Fruit fly (Drosophila melanogaster): ENCODE results near the gene Cad96Ca.

The Cad96Ca gene

dm6 chr3R:25178521-25178920, 29.6 kb downstream of the Cad96Ca start (continued):
- no peak for TF ChIP-seq CG17186 (GFP tag; optimal IDR thresholded peaks at IDR 0.05)
- peak; percentile 25 for TF ChIP-seq psq (GFP tag; optimal IDR thresholded peaks at IDR 0.05)
- no peak for TF ChIP-seq wdn (GFP tag; IDR thresholded peaks at IDR 0.05)
- no peak for TF ChIP-seq toy (GFP tag; IDR thresholded peaks at IDR 0.05)
- no peak for TF ChIP-seq chinmo (GFP tag; IDR thresholded peaks at IDR 0.05; ENCODE audit: partially characterized antibody)
- 0 out of 2 replicates have a peak, but pooled peaks have one; percentile 33 for TF ChIP-seq gt (GFP tag; IDR thresholded peaks at IDR 0.05)
- TF ChIP-seq E2f1 (GFP tag; IDR thresholded peaks at IDR 0.05) = peak; percentile 58
- TF ChIP-seq CG8089 (GFP tag; optimal IDR thresholded peaks at IDR 0.05) = peak; percentile 43
- peak; percentile 90 for TF ChIP-seq CG30431 (GFP tag; optimal IDR thresholded peaks at IDR 0.05)
- TF ChIP-seq gcm (GFP tag; optimal IDR thresholded peaks at IDR 0.05) = peak; percentile 38
- no peak for TF ChIP-seq jumu (GFP tag; optimal IDR thresholded peaks at IDR 0.05)
- TF ChIP-seq sim (GFP tag; IDR thresholded peaks at IDR 0.05) = no peak
- TF ChIP-seq pfk (GFP tag; optimal IDR thresholded peaks at IDR 0.05) = no peak
- peak; percentile 30; the same call in 1 of the 2 replicates for TF ChIP-seq E2f2 (GFP tag; IDR thresholded peaks at IDR 0.05)
- TF ChIP-seq gfzf (GFP tag; optimal IDR thresholded peaks at IDR 0.05) = no peak
- peak; percentile 77; the same call in 2 of the 3 replicates for TF ChIP-seq CG34422 (GFP tag; IDR thresholded peaks at IDR 0.05)
- peak; percentile 72 for TF ChIP-seq CG32767 (GFP tag; IDR thresholded peaks at IDR 0.05)
- TF ChIP-seq Side (GFP tag; optimal IDR thresholded peaks at IDR 0.05) = no peak
- TF ChIP-seq CG7963 (GFP tag; IDR thresholded peaks at IDR 0.05; ENCODE audit: partially characterized antibody) = no peak
- TF ChIP-seq CG32532 (GFP tag; IDR thresholded peaks at IDR 0.05) = no peak
- no peak for TF ChIP-seq Rfx (GFP tag; IDR thresholded peaks at IDR 0.05)
- TF ChIP-seq CG8290 (GFP tag; optimal IDR thresholded peaks at IDR 0.05) = no peak
- peak; percentile 14 to 22 for TF ChIP-seq CG8290 (tag; optimal IDR thresholded peaks at IDR 0.05)
- peak; percentile 46 for TF ChIP-seq CG3065 (GFP tag; optimal IDR thresholded peaks at IDR 0.05)
- TF ChIP-seq CG18599 (GFP tag; optimal IDR thresholded peaks at IDR 0.05) = peak; percentile 35
- no peak; the same call in 2 of the 3 replicates for TF ChIP-seq croc (GFP tag; conservative IDR thresholded peaks at IDR 0.05)
- TF ChIP-seq D (optimal IDR thresholded peaks at IDR 0.05) = no peak
- peak; percentile 57 for TF ChIP-seq D (GFP tag; optimal IDR thresholded peaks at IDR 0.05)
- TF ChIP-seq CG16813 (GFP tag; IDR thresholded peaks at IDR 0.05; ENCODE audit: partially characterized antibody) = peak; percentile 42; the same call in 1 of the 3 replicates
- TF ChIP-seq GATAe (GFP tag; conservative IDR thresholded peaks at IDR 0.05) = no peak
- TF ChIP-seq aop (GFP tag; IDR thresholded peaks at IDR 0.05) = 0 out of 2 replicates have a peak, but pooled peaks have one; percentile 8
- TF ChIP-seq exex (tag; optimal IDR thresholded peaks at IDR 0.05) = no peak
- no peak for TF ChIP-seq CG3726 (GFP tag; IDR thresholded peaks at IDR 0.05)
- 0 out of 2 replicates have a peak, but pooled peaks have one; percentile 7 for TF ChIP-seq peb (GFP tag; IDR thresholded peaks at IDR 0.05)
- no peak for TF ChIP-seq CG9876 (GFP tag; optimal IDR thresholded peaks at IDR 0.05)
- peak; percentile 27 for TF ChIP-seq CG9817 (tag; optimal IDR thresholded peaks at IDR 0.05)
- peak; percentile 5 for TF ChIP-seq CG4424 (GFP tag; optimal IDR thresholded peaks at IDR 0.05)
- peak; percentile 56 for TF ChIP-seq CG3847 (GFP tag; IDR thresholded peaks at IDR 0.05)
- TF ChIP-seq Doc3 (GFP tag; IDR thresholded peaks at IDR 0.05; ENCODE audit: partially characterized antibody) = no peak
- 0 out of 2 replicates have a peak, but pooled peaks have one; percentile 16 for TF ChIP-seq CG17612 (GFP tag; IDR thresholded peaks at IDR 0.05)
- no peak for TF ChIP-seq HLH4C (GFP tag; IDR thresholded peaks at IDR 0.05; ENCODE audit: partially characterized antibody)
- TF ChIP-seq HmgZ (tag; optimal IDR thresholded peaks at IDR 0.05) = peak; percentile 9
- TF ChIP-seq abd-A (tag; optimal IDR thresholded peaks at IDR 0.05) = no peak
- TF ChIP-seq CG4617 (GFP tag; optimal IDR thresholded peaks at IDR 0.05; ENCODE audit: borderline replicate concordance) = peak; percentile 37
- peak; percentile 85 for TF ChIP-seq ara (GFP tag; IDR thresholded peaks at IDR 0.05)
- TF ChIP-seq CG12236 (GFP tag; optimal IDR thresholded peaks at IDR 0.05) = peak; percentile 60
- TF ChIP-seq nerfin-2 (GFP tag; IDR thresholded peaks at IDR 0.05; ENCODE audit: partially characterized antibody) = 0 out of 2 replicates have a peak, but pooled peaks have one; percentile 26
- no peak for TF ChIP-seq CG2129 (GFP tag; IDR thresholded peaks at IDR 0.05; ENCODE audit: partially characterized antibody)
- no peak for TF ChIP-seq Dip2 (GFP tag; IDR thresholded peaks at IDR 0.05)
- TF ChIP-seq CG8765 (GFP tag; IDR thresholded peaks at IDR 0.05) = peak; percentile 94
- TF ChIP-seq pzg (GFP tag; optimal IDR thresholded peaks at IDR 0.05) = no peak
